Fruit fly (Drosophila melanogaster) whole organism, embryonic: Measurements from ENCODE around the gene Cul3.

Source experiments
- CG10959 ChIP-seq: fragments of 200-800 bp; sonication (Bioruptor generic); IDR thresholded peaks from 2 replicates; pipeline ENCODE4 v1.3.6; 2022; ENCODE audit warnings: missing biosample characterization, missing genetic modification characterization
- CG11695 ChIP-seq: fragments of 200-800 bp; sonication (Bioruptor generic); IDR thresholded peaks from 3 replicates; pipeline ENCODE4 v1.3.6; 2022; ENCODE audit warnings: missing biosample characterization, missing genetic modification characterization
- CG16813 ChIP-seq: fragments of 200-800 bp; sonication (Bioruptor generic); IDR thresholded peaks from 3 replicates; pipeline ENCODE4 v1.3.6; 2022; ENCODE audit warnings: missing biosample characterization, missing genetic modification characterization; ENCODE audit not compliant: partially characterized antibody
- CG17385 ChIP-seq: fragments of 200-800 bp; sonication (Bioruptor generic); optimal IDR thresholded peaks from 3 replicates; lab custom pipeline; 2018; ENCODE audit warnings: missing biosample characterization, mild to moderate bottlenecking, missing genetic modification characterization
- CG34376 ChIP-seq: fragments of 200-800 bp; sonication (Bioruptor generic); optimal IDR thresholded peaks from 2 replicates; lab custom pipeline; 2018; ENCODE audit warnings: missing biosample characterization, mild to moderate bottlenecking, missing genetic modification characterization
- CG42726 ChIP-seq: fragments of 200-800 bp; sonication (Bioruptor generic); IDR thresholded peaks from 2 replicates; pipeline ENCODE4 v1.3.6; 2022; ENCODE audit warnings: missing biosample characterization, missing genetic modification characterization; ENCODE audit not compliant: partially characterized antibody
- CG6765 ChIP-seq: fragments of 200-800 bp; sonication (Bioruptor generic); optimal IDR thresholded peaks from 3 replicates; lab custom pipeline; 2017; ENCODE audit warnings: missing biosample characterization, mild to moderate bottlenecking, missing genetic modification characterization
- D19A ChIP-seq: fragments of 200-800 bp; optimal IDR thresholded peaks from 3 replicates; lab custom pipeline; 2019; ENCODE audit warnings: missing biosample characterization, mild to moderate bottlenecking, missing genetic modification characterization, moderate library complexity
- Ets65A ChIP-seq: fragments of 200-800 bp; sonication (Bioruptor generic); peaks from one replicate; lab custom pipeline; 2016; ENCODE audit warnings: missing biosample characterization, missing genetic modification characterization
- HmgD ChIP-seq: fragments of 200-800 bp; sonication (Bioruptor generic); optimal IDR thresholded peaks from 3 replicates; lab custom pipeline; 2016; ENCODE audit warnings: missing biosample characterization, missing genetic modification characterization
- Hr39 ChIP-seq: fragments of >200 bp; optimal IDR thresholded peaks from 2 replicates; lab custom pipeline; 2017
- Tbp ChIP-seq: fragments of >200 bp; optimal IDR thresholded peaks from 2 replicates; lab custom pipeline; 2018; ENCODE audit warnings: missing biosample characterization, missing genetic modification characterization
- br ChIP-seq: fragments of >200 bp; optimal IDR thresholded peaks from 2 replicates; lab custom pipeline; 2017
- p53 ChIP-seq: fragments of 200-800 bp; sonication (Bioruptor generic); optimal IDR thresholded peaks from 2 replicates; lab custom pipeline; 2016; ENCODE audit warnings: missing biosample characterization, missing genetic modification characterization

The Cul3 gene

DNA sequence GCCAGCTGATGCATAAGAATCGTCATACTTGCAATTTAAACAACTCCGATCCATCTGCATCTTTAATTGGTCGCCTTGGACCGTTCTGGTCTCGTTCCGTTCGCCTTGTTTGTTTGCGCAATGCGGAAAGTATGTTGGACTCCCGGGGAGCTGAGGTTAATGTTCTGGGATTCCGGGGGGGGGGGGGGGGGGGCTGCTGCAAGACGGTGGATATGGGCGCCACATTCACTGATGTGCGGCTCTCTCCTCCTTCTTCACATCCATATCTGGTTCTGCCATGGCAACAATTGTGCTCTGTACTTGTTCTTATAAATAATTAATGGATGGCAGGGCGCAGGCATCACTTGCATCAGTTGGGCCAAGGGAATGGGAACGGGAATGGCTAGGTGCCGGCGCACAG is 28.4 kb downstream of the Cul3 start:
- TF ChIP-seq br: no peak
- no peak for TF ChIP-seq D19A (tag; lab: Kevin White, UChicago)
- TF ChIP-seq p53 (GFP tag; lab: Kevin White, UChicago): no peak
- TF ChIP-seq Hr39 (lab: Kevin White, UChicago): peak; percentile 81
- TF ChIP-seq CG16813 (GFP tag; lab: Robert Waterston, UW): no peak
- TF ChIP-seq Ets65A (GFP tag; lab: Kevin White, UChicago): peak; percentile 29
- no peak for TF ChIP-seq CG17385
- TF ChIP-seq HmgD (GFP tag; lab: Kevin White, UChicago): no peak
- TF ChIP-seq CG10959 (GFP tag; lab: Robert Waterston, UW): 0 out of 2 replicates have a peak, but pooled peaks have one; percentile 0
- TF ChIP-seq CG6765 (GFP tag; lab: Kevin White, UChicago): no peak
- no peak for TF ChIP-seq CG42726 (GFP tag; lab: Robert Waterston, UW)
- TF ChIP-seq Tbp (GFP tag; lab: Kevin White, UChicago): no peak
- no peak for TF ChIP-seq CG34376 (GFP tag; lab: Kevin White, UChicago)
- no peak for TF ChIP-seq CG11695 (GFP tag; lab: Robert Waterston, UW)
- TF ChIP-seq, all 482 proteins: peak for 3
